Fruit fly (Drosophila melanogaster) whole organism, pupa: Measurements from ENCODE around the gene CG43993.

Experiments used
- CG10348 ChIP-seq: fragments of 200-800 bp; sonication (Bioruptor generic); IDR thresholded peaks from 2 replicates; pipeline ENCODE4 v1.3.6; 2022; ENCODE audit warnings: missing biosample characterization, missing genetic modification characterization
- CG12605 ChIP-seq: fragments of 200-800 bp; sonication (Bioruptor generic); IDR thresholded peaks from 2 replicates; pipeline ENCODE4 v1.3.6; 2022; ENCODE audit warnings: missing biosample characterization, missing genetic modification characterization
- CG13204 ChIP-seq: fragments of 200-800 bp; sonication (Bioruptor generic); optimal IDR thresholded peaks from 2 replicates; lab custom pipeline; 2018; ENCODE audit warnings: missing biosample characterization, mild to moderate bottlenecking, missing genetic modification characterization, moderate library complexity
- CG14655 ChIP-seq: fragments of 200-800 bp; sonication (Bioruptor generic); optimal IDR thresholded peaks from 3 replicates; lab custom pipeline; 2017; ENCODE audit warnings: mild to moderate bottlenecking, missing biosample characterization, missing genetic modification reagents, missing genetic modification characterization
- CG15710 ChIP-seq: fragments of 200-800 bp; sonication (Bioruptor generic); optimal IDR thresholded peaks from 2 replicates; lab custom pipeline; 2018; ENCODE audit warnings: missing biosample characterization, mild to moderate bottlenecking, missing genetic modification characterization, moderate library complexity
- CG17806 ChIP-seq: fragments of 200-800 bp; sonication (Bioruptor generic); optimal IDR thresholded peaks from 2 replicates; lab custom pipeline; 2018; ENCODE audit warnings: missing biosample characterization, mild to moderate bottlenecking, missing genetic modification characterization, moderate library complexity
- CG32121 ChIP-seq: fragments of 200-800 bp; sonication (Bioruptor generic); IDR thresholded peaks from 2 replicates; pipeline ENCODE4 v1.3.6; 2022; ENCODE audit warnings: missing biosample characterization, missing genetic modification characterization
- CG34367 ChIP-seq: fragments of 200-800 bp; sonication (Bioruptor generic); optimal IDR thresholded peaks from 2 replicates; lab custom pipeline; 2018; ENCODE audit warnings: missing biosample characterization, mild to moderate bottlenecking, missing genetic modification characterization
- CG4496 ChIP-seq: fragments of 200-800 bp; sonication (Bioruptor generic); IDR thresholded peaks from 3 replicates; pipeline ENCODE4 v1.3.6; 2022; ENCODE audit warnings: missing biosample characterization, missing genetic modification characterization
- CG8159 ChIP-seq: fragments of 200-800 bp; sonication (Bioruptor generic); optimal IDR thresholded peaks from 3 replicates; lab custom pipeline; 2018; ENCODE audit warnings: missing biosample characterization, mild to moderate bottlenecking, missing genetic modification characterization, moderate library complexity
- CG8301 ChIP-seq: fragments of 200-800 bp; sonication (Bioruptor generic); optimal IDR thresholded peaks from 2 replicates; lab custom pipeline; 2018; ENCODE audit warnings: missing biosample characterization, mild to moderate bottlenecking, missing genetic modification characterization
- CG9948 ChIP-seq: fragments of 200-800 bp; sonication (Bioruptor generic); optimal IDR thresholded peaks from 2 replicates; lab custom pipeline; 2018; ENCODE audit warnings: missing biosample characterization, mild to moderate bottlenecking, missing genetic modification characterization, moderate library complexity
- D1 ChIP-seq: fragments of 200-800 bp; sonication (Bioruptor generic); optimal IDR thresholded peaks from 2 replicates; lab custom pipeline; 2018; ENCODE audit warnings: missing biosample characterization, mild to moderate bottlenecking, missing genetic modification characterization, moderate library complexity
- EcR ChIP-seq: fragments of 200-800 bp; sonication (Bioruptor generic); optimal IDR thresholded peaks from 3 replicates; lab custom pipeline; 2019; ENCODE audit warnings: missing biosample characterization, missing genetic modification characterization, mild to moderate bottlenecking, moderate library complexity, missing genetic modification reagents
- Ets98B ChIP-seq: fragments of 200-800 bp; sonication (Bioruptor generic); IDR thresholded peaks from 2 replicates; pipeline ENCODE4 v1.3.6; 2022; ENCODE audit warnings: missing biosample characterization, missing genetic modification characterization
- Pif1A ChIP-seq: fragments of 200-800 bp; sonication (Bioruptor generic); optimal IDR thresholded peaks from 3 replicates; lab custom pipeline; 2016; ENCODE audit warnings: missing biosample characterization, missing genetic modification characterization
- Pif1B ChIP-seq: fragments of 200-800 bp; sonication (Bioruptor generic); optimal IDR thresholded peaks from 3 replicates; lab custom pipeline; 2016; ENCODE audit warnings: missing biosample characterization, missing genetic modification characterization
- Snoo ChIP-seq: fragments of 200-800 bp; sonication (Bioruptor generic); optimal IDR thresholded peaks from 3 replicates; lab custom pipeline; 2017; ENCODE audit warnings: missing biosample characterization, mild to moderate bottlenecking, missing genetic modification characterization, inconsistent platforms
- fd96Ca ChIP-seq: fragments of 200-800 bp; sonication (Bioruptor generic); IDR thresholded peaks from 3 replicates; pipeline ENCODE4 v1.3.6; 2022; ENCODE audit warnings: missing biosample characterization, missing genetic modification characterization
- gl ChIP-seq: fragments of 200-800 bp; sonication (Bioruptor generic); optimal IDR thresholded peaks from 2 replicates; lab custom pipeline; 2018; ENCODE audit warnings: missing biosample characterization, mild to moderate bottlenecking, missing genetic modification characterization
- rn ChIP-seq: fragments of 200-800 bp; sonication (Bioruptor generic); IDR thresholded peaks from 2 replicates; pipeline ENCODE4 v1.3.6; 2022; ENCODE audit warnings: missing biosample characterization, missing genetic modification characterization

The CG43993 gene

dm6 chr3L:12021903-12022302 lies 10.5 kb upstream of the CG43993 start:
- TF ChIP-seq D1 (tag; lab: Kevin White, UChicago) (no peak), Pif1A (GFP tag; lab: Kevin White, UChicago) (no peak), CG8159 (tag; lab: Kevin White, UChicago) (no peak), CG12605 (no peak), CG4496 (no peak), CG15710 (tag; lab: Kevin White, UChicago) (no peak), CG10348 (GFP tag; lab: Robert Waterston, UW) (no peak), fd96Ca (GFP tag; lab: Robert Waterston, UW) (no peak), rn (GFP tag; lab: Robert Waterston, UW) (no peak), CG8301 (no peak), CG14655 (GFP tag; lab: Kevin White, UChicago) (no peak), gl (tag; lab: Kevin White, UChicago) (no peak), Snoo (tag; lab: Kevin White, UChicago) (no peak), Ets98B (GFP tag; lab: Robert Waterston, UW) (no peak), CG9948 (no peak), CG32121 (GFP tag; lab: Robert Waterston, UW) (no peak), CG17806 (tag; lab: Kevin White, UChicago) (no peak), CG34367 (tag; lab: Kevin White, UChicago) (no peak), EcR (no peak), CG13204 (no peak)

DNA sequence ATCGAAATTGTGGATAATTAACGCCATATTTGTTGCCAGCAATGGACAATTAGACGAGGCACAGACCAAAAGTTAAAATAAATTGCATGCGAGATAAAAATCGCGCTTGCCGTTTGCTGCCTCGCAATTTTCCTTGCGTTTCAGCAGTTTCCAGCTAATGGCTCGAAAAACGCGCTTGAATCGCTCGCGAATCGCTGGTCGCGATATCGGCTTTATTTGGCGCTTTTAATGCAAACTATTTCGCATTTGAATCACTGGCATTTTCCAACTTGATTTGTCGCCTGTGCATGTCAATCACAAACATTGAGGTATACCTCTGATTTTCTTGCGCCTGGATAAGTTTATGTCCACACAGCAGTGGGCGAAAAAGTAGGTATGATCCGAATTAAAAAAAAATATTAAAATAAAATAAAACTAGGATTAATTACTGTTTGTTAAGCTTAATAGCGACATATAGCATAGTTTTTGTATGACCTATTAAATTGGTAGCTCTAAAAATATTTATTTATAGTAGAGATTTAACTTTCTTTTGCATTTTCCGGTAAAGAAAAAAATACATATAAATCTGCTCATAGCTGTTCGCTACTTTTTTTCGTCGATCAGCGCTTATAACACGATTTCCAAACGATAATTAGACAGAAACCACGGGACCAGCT lies 9.1 kb upstream of the CG43993 start:
- TF ChIP-seq fd96Ca (GFP tag; lab: Robert Waterston, UW) (0 out of 3 replicates have a peak, but pooled peaks have one; percentile 19), CG14655 (GFP tag; lab: Kevin White, UChicago) (peak; percentile 34), CG8301 (peak; percentile 30), rn (GFP tag; lab: Robert Waterston, UW) (no peak), D1 (tag; lab: Kevin White, UChicago) (no peak), CG4496 (0 out of 3 replicates have a peak, but pooled peaks have one; percentile 25), Ets98B (GFP tag; lab: Robert Waterston, UW) (no peak), Snoo (tag; lab: Kevin White, UChicago) (no peak), gl (tag; lab: Kevin White, UChicago) (no peak), CG32121 (GFP tag; lab: Robert Waterston, UW) (peak; percentile 34; the same call in 1 of the 2 replicates), CG17806 (tag; lab: Kevin White, UChicago) (no peak)

dm6 chr3L:12024947-12025346 lies 7.4 kb upstream of the CG43993 start:
- TF ChIP-seq Ets98B (GFP tag; lab: Robert Waterston, UW) (peak; percentile 55), CG34367 (tag; lab: Kevin White, UChicago) (no peak), CG15710 (tag; lab: Kevin White, UChicago) (no peak), CG14655 (GFP tag; lab: Kevin White, UChicago) (peak; percentile 46), CG4496 (peak; percentile 27; the same call in 2 of the 3 replicates), CG8301 (peak; percentile 75)
- TF ChIP-seq, all 21 proteins: peak for 4

- TF ChIP-seq CG8301 (no peak), D1 (tag; lab: Kevin White, UChicago) (no peak), fd96Ca (GFP tag; lab: Robert Waterston, UW) (no peak), CG14655 (GFP tag; lab: Kevin White, UChicago) (no peak), CG13204 (no peak), EcR (no peak), CG32121 (GFP tag; lab: Robert Waterston, UW) (no peak), CG17806 (tag; lab: Kevin White, UChicago) (no peak), CG9948 (no peak), CG12605 (no peak)
These were observed 4.4 kb upstream of the CG43993 start for dm6 chr3L:12027929-12028328.

- peak; percentile 50 for TF ChIP-seq CG13204
- TF ChIP-seq CG4496, result peak; percentile 35; the same call in 1 of the 3 replicates
- peak; percentile 71 for TF ChIP-seq EcR
- TF ChIP-seq CG14655 (GFP tag; lab: Kevin White, UChicago), result no peak
- no peak for TF ChIP-seq rn (GFP tag; lab: Robert Waterston, UW)
These were observed 3.8 kb upstream of the CG43993 start for dm6 chr3L:12028534-12029029.

DNA sequence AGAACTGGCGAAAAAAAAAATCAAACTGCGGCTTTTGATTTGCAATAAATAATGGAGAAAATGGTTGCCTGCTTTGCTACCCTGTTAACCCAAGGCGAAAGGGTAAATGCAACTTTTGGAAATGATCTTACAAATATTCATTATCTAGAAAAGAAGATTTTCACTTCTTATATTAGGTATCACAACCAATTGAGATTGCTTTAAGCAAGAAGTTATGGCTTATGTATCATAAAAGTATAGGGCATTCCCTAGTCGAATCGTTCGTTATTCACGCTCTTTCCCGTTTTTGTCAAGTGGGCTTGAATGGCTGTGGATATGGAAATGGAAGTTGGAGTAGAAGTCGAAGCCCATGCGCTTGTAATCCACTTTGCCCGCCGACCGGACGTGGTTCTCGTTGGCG lies 1.8 kb upstream of the CG43993 start:
- TF ChIP-seq Pif1A (GFP tag; lab: Kevin White, UChicago) (peak; percentile 79), CG15710 (tag; lab: Kevin White, UChicago) (peak; percentile 64), CG14655 (GFP tag; lab: Kevin White, UChicago) (peak; percentile 84), fd96Ca (GFP tag; lab: Robert Waterston, UW) (peak; percentile 56; the same call in 2 of the 3 replicates), CG9948 (peak; percentile 68), CG13204 (no peak), CG17806 (tag; lab: Kevin White, UChicago) (peak; percentile 77), CG12605 (0 out of 2 replicates have a peak, but pooled peaks have one; percentile 40), Pif1B (GFP tag; lab: Kevin White, UChicago) (peak; percentile 67), CG34367 (tag; lab: Kevin White, UChicago) (peak; percentile 55), Ets98B (GFP tag; lab: Robert Waterston, UW) (peak; percentile 45; the same call in 1 of the 2 replicates), CG8159 (tag; lab: Kevin White, UChicago) (peak; percentile 85), CG4496 (peak; percentile 72; the same call in 2 of the 3 replicates), EcR (no peak), Snoo (tag; lab: Kevin White, UChicago) (peak; percentile 5), rn (GFP tag; lab: Robert Waterston, UW) (no peak), CG8301 (peak; percentile 76), gl (tag; lab: Kevin White, UChicago) (no peak), D1 (tag; lab: Kevin White, UChicago) (peak; percentile 24), CG32121 (GFP tag; lab: Robert Waterston, UW) (peak; percentile 66), CG10348 (GFP tag; lab: Robert Waterston, UW) (no peak)
